Fruit fly (Drosophila melanogaster): ENCODE results near the gene ras.

The ras gene

dm6 chrX:10767350-10768005, 23.2 kb downstream of the ras start (continued):
- TF ChIP-seq Awh (GFP tag; IDR thresholded peaks at IDR 0.05), result no peak
- no peak for TF ChIP-seq Camta (GFP tag; optimal IDR thresholded peaks at IDR 0.05)
- no peak for TF ChIP-seq CG4617 (GFP tag; optimal IDR thresholded peaks at IDR 0.05; ENCODE audit: borderline replicate concordance)
- peak in 1 of 2 experiments; percentile 35 for TF ChIP-seq Trl (optimal IDR thresholded peaks at IDR 0.05)
- TF ChIP-seq Trl (GFP tag; optimal IDR thresholded peaks at IDR 0.05), result peak; percentile 61
- peak; percentile 19 for TF ChIP-seq schlank (tag; optimal IDR thresholded peaks at IDR 0.05)
- peak; percentile 46; the same call in 1 of the 2 replicates for TF ChIP-seq CG17328 (GFP tag; IDR thresholded peaks at IDR 0.05)
- no peak for TF ChIP-seq Asciz (GFP tag; optimal IDR thresholded peaks at IDR 0.05)
- TF ChIP-seq Optix (GFP tag; IDR thresholded peaks at IDR 0.05), result peak; percentile 47; the same call in 2 of the 3 replicates
- no peak for TF ChIP-seq CG7745 (tag; optimal IDR thresholded peaks at IDR 0.05)
- TF ChIP-seq CG10565 (GFP tag; optimal IDR thresholded peaks at IDR 0.05), result no peak
- peak; percentile 83 for TF ChIP-seq row (GFP tag; IDR thresholded peaks at IDR 0.05)
- no peak for TF ChIP-seq trh (GFP tag; optimal IDR thresholded peaks at IDR 0.05)
- TF ChIP-seq Atf6 (GFP tag; IDR thresholded peaks at IDR 0.05), result peak; percentile 68
- TF ChIP-seq B-H2 (GFP tag; optimal IDR thresholded peaks at IDR 0.05), result peak; percentile 83
- no peak for TF ChIP-seq CG14965 (GFP tag; optimal IDR thresholded peaks at IDR 0.05; ENCODE audit: borderline replicate concordance)
- peak; percentile 73 for TF ChIP-seq gem (tag; optimal IDR thresholded peaks at IDR 0.05)
- TF ChIP-seq Atf-2 (GFP tag; optimal IDR thresholded peaks at IDR 0.05), result peak; percentile 43
- peak in 2 of 3 experiments; percentile 6 to 75 for TF ChIP-seq lola (GFP tag; optimal IDR thresholded peaks at IDR 0.05)
- TF ChIP-seq CG18764 (GFP tag; optimal IDR thresholded peaks at IDR 0.05), result peak; percentile 17
- peak; percentile 4 for TF ChIP-seq CG16863 (GFP tag; optimal IDR thresholded peaks at IDR 0.05)
- TF ChIP-seq CG17829 (tag; optimal IDR thresholded peaks at IDR 0.05), result peak; percentile 43
- no peak for TF ChIP-seq lov (optimal IDR thresholded peaks at IDR 0.05)
- TF ChIP-seq lov (GFP tag; IDR thresholded peaks at IDR 0.05), result no peak
- TF ChIP-seq CG15601 (tag; optimal IDR thresholded peaks at IDR 0.05), result no peak
- TF ChIP-seq hth (optimal IDR thresholded peaks at IDR 0.05), result no peak
- peak; percentile 31; the same call in 1 of the 2 replicates for TF ChIP-seq H2.0 (GFP tag; IDR thresholded peaks at IDR 0.05)
- no peak for TF ChIP-seq Tbp (GFP tag; optimal IDR thresholded peaks at IDR 0.05)
- TF ChIP-seq CG15269 (tag; optimal IDR thresholded peaks at IDR 0.05), result peak; percentile 67
- TF ChIP-seq Bdp1 (GFP tag; optimal IDR thresholded peaks at IDR 0.05), result no peak
- TF ChIP-seq Dp (GFP tag; optimal IDR thresholded peaks at IDR 0.05), result no peak
- no peak for TF ChIP-seq CG17802 (tag; optimal IDR thresholded peaks at IDR 0.05)
- TF ChIP-seq CG12155 (GFP tag; optimal IDR thresholded peaks at IDR 0.05), result peak; percentile 79
- no peak for TF ChIP-seq CG42726 (GFP tag; IDR thresholded peaks at IDR 0.05; ENCODE audit: partially characterized antibody)
- TF ChIP-seq CG15514 (GFP tag; optimal IDR thresholded peaks at IDR 0.05), result peak; percentile 58
- TF ChIP-seq Opbp (GFP tag; IDR thresholded peaks at IDR 0.05; ENCODE audit: partially characterized antibody), result no peak
- peak; percentile 42; the same call in 2 of the 4 replicates for TF ChIP-seq Gug (GFP tag; IDR thresholded peaks at IDR 0.05)
- TF ChIP-seq CG7987 (GFP tag; optimal IDR thresholded peaks at IDR 0.05), result no peak
- TF ChIP-seq CG9797 (GFP tag; optimal IDR thresholded peaks at IDR 0.05), result no peak
- no peak for TF ChIP-seq knrl (GFP tag; IDR thresholded peaks at IDR 0.05; ENCODE audit: partially characterized antibody)
- TF ChIP-seq lab (GFP tag; optimal IDR thresholded peaks at IDR 0.05), result peak; percentile 82
- TF ChIP-seq Hey (tag; optimal IDR thresholded peaks at IDR 0.05), result no peak
- TF ChIP-seq al (GFP tag; IDR thresholded peaks at IDR 0.05), result peak; percentile 47
- no peak for TF ChIP-seq CG7963 (GFP tag; IDR thresholded peaks at IDR 0.05; ENCODE audit: partially characterized antibody)
- no peak for TF ChIP-seq pan (optimal IDR thresholded peaks at IDR 0.05)
- peak in 1 of 2 experiments; percentile 68 for TF ChIP-seq pan (GFP tag; optimal IDR thresholded peaks at IDR 0.05 in 1 of 2, IDR thresholded peaks at IDR 0.05 in 1 of 2)
- peak; percentile 28 for TF ChIP-seq CG16815 (GFP tag; optimal IDR thresholded peaks at IDR 0.05)
- TF ChIP-seq CG1832 (GFP tag; optimal IDR thresholded peaks at IDR 0.05), result peak; percentile 49
- 0 out of 2 replicates have a peak, but pooled peaks have one; percentile 28 for TF ChIP-seq seq (GFP tag; IDR thresholded peaks at IDR 0.05)
- TF ChIP-seq Dek (tag; optimal IDR thresholded peaks at IDR 0.05), result peak; percentile 61

Measured in whole organism, embryonic.